Fruit fly (Drosophila melanogaster): Measurements from ENCODE around the gene CG15449.
A peak's percentile ranks its signal among the peaks of the same experiment; 100 is the strongest.

DNA sequence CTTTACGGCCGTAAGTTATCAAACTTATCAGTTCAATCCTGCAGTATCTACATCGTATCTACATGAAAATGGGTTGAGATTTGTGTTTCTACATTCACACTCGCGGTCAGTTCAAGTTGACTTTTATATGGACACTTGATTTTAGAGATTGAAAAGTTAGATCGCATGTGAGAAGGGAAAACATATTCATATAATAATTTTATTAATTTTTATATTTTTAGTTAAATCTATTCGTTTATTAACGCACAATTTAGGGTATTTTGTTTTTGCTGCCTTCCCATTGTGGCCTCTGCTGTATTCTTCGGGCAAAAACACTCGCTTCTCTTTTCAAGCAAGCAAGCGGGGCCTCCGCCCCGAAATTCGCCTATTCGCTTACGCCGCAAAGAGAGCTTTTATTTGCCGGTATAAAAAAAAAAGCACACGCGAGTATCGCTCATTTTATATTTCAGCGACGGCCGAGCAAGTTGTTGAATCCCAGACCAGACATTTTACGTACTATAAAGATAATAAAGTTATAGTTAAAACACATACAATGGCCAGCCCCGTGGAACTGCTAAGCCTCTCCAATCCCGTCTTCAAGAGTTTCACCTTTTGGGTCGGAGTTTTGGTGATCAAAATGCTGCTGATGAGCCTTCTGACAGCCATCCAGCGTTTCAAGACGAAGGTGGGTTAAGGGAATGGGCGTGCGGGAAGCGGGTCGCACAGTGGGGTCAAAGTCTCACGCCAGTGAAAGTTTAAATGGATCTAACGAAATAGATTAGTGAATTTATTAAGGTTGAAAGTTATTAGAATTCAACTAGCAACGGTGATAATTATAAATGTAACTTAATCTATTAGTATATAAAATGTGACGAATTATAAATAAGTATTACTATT, 2.5 kb upstream of the CG15449 start:
- TF ChIP-seq Eip75B (GFP tag; optimal IDR thresholded peaks at IDR 0.05) (peak; percentile 74), dac (GFP tag; optimal IDR thresholded peaks at IDR 0.05) (peak; percentile 59), vri (GFP tag; optimal IDR thresholded peaks at IDR 0.05) (peak; percentile 65), Hr39 (GFP tag; optimal IDR thresholded peaks at IDR 0.05) (peak; percentile 28), pdm3 (GFP tag; optimal IDR thresholded peaks at IDR 0.05) (peak; percentile 71), acj6 (GFP tag; optimal IDR thresholded peaks at IDR 0.05) (peak; percentile 83), CG6854 (GFP tag; optimal IDR thresholded peaks at IDR 0.05) (peak; percentile 81)
